Worm (Caenorhabditis elegans): ENCODE results near the gene spe-10.

DNA sequence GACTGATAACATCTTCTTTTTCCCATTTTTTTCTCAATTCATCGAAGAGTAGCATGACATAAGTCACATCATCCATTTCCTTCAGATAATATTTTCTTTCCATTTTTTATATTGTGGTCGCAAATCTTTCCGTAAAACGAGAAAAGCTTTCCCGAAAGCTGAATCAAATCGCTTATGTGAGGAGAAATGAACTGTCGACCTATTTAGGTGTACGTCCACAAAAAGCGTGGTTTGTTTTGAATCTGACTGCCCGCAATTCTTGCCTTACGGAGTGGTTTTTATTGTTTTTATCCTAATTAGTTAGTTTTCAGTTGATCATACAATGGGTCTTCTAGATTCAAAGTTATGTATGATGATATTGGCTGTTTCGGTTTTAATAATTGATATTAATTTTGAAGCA lies 25.8 kb upstream of the spe-10 start, which contains the start of gene ttll-15:
- no peak for TF ChIP-seq F13C5.2 (tag; optimal IDR thresholded peaks at IDR 0.05)
- TF ChIP-seq flt-1 (GFP tag; IDR thresholded peaks at IDR 0.05) = no peak
- TF ChIP-seq ets-7 (tag; optimal IDR thresholded peaks at IDR 0.05) = no peak
- no peak for TF ChIP-seq hmbx-1 (tag; optimal IDR thresholded peaks at IDR 0.05)
- no peak for TF ChIP-seq tbx-37 (GFP tag; conservative IDR thresholded peaks at IDR 0.05)
- TF ChIP-seq hnd-1 (tag; optimal IDR thresholded peaks at IDR 0.05) = no peak
- TF ChIP-seq ama-1 (optimal IDR thresholded peaks at IDR 0.05) = no peak
- no peak for TF ChIP-seq aly-1 (tag; optimal IDR thresholded peaks at IDR 0.05)
- no peak for TF ChIP-seq ceh-13 (GFP tag; optimal IDR thresholded peaks at IDR 0.05)
- no peak for TF ChIP-seq hmg-4 (GFP tag; optimal IDR thresholded peaks at IDR 0.05)
- TF ChIP-seq sea-1 (GFP tag; conservative IDR thresholded peaks at IDR 0.05) = no peak
- TF ChIP-seq B0310.2 (tag; optimal IDR thresholded peaks at IDR 0.05) = no peak
- no peak for TF ChIP-seq tbx-11 (GFP tag; IDR thresholded peaks at IDR 0.05)
